Worm (Caenorhabditis elegans): ENCODE results near the gene pes-5.

The pes-5 gene

DNA sequence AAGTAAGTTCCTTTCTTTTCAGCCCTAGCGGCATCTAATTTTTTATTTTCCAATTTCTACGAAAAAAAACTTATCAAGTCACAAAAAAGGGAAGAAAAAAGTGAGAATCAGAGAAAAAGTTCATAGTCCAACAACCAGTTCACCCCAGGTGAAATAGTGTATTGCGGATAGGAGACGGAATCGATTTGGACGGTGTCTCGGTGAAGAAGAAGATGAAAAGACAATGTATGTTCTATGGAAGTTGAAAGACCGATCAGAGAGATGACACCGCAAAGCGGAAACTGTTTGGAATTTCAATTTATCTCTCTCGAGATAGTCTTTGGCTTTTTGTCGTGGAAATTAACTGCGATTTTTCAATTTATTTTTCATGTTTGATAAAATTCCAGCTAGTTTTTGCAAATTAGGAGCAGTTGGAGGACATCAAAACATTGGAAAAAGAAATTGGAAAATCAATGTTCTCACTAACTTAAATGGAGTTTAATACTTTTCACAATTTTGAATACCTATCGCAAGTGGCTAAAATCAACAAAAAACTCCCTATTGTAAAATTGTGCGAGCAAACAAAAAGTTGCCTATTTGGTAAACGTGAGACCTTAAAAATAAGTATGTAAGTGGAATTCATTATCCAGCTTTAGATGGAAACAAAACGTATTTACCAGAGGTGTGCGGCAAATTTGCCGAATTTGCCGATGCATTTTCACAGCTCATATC lies 22.5 kb upstream of the pes-5 start:
- TF ChIP-seq ztf-22 (GFP tag; optimal IDR thresholded peaks at IDR 0.05) (no peak), lin-40 (tag; optimal IDR thresholded peaks at IDR 0.05) (peak; percentile 16)

DNA sequence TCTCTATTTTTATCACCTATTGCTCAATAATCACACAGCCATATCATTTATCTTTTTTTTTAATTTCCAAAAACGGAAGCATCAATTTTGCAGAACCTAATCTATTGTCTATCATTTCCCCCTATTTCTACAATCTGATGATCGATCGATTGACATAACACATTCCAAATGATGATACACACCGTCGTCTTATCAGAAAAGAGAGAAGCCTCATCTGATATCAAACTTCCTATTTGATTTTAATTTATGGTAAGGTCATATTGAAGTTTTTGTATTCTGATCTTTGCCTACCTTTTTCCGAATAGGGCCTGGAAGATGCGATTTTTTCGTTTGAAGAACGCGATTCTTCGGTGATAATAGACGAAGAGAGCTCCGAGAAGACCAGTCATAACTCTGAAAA lies 19.8 kb upstream of the pes-5 start:
- TF ChIP-seq akir-1 (GFP tag; optimal IDR thresholded peaks at IDR 0.05), result no peak
- no peak for TF ChIP-seq xnd-1 (tag; optimal IDR thresholded peaks at IDR 0.05)
- no peak for TF ChIP-seq ztf-3 (GFP tag; optimal IDR thresholded peaks at IDR 0.05)
- no peak for TF ChIP-seq madf-6 (GFP tag; IDR thresholded peaks at IDR 0.05)
- TF ChIP-seq K12H6.12 (tag; optimal IDR thresholded peaks at IDR 0.05), result no peak
- TF ChIP-seq madf-3 (GFP tag; IDR thresholded peaks at IDR 0.05), result no peak
- no peak for TF ChIP-seq ceh-40 (GFP tag; IDR thresholded peaks at IDR 0.05)
- TF ChIP-seq bed-2 (GFP tag; IDR thresholded peaks at IDR 0.05), result no peak

DNA sequence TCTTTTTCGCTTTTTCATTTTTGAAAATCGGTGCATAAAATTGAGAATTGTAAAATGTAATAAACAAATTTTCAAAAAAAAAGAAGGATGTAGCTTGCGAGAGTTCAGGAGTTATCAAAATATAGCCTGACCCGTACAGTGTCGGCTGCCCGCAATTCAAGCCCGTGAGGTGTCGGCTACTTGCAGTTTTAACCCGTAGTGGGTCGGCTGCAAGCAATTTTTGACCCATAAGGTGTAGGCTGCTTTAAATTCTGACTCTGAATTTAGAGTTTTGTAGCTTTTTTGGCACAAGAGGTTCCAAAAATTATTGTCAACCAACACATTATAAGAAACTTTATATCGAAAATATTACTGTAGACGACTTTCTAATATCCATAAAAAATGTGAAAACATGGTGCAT lies 16.1 kb upstream of the pes-5 start:
- TF ChIP-seq F55B11.4 (tag; optimal IDR thresholded peaks at IDR 0.05; ENCODE audit: borderline replicate concordance, insufficient read depth) (no peak), lag-1 (GFP tag; IDR thresholded peaks at IDR 0.05) (no peak), egrh-3 (GFP tag; IDR thresholded peaks at IDR 0.05) (no peak), tbx-9 (tag; optimal IDR thresholded peaks at IDR 0.05; ENCODE audit: borderline replicate concordance) (no peak), F10E7.11 (tag; optimal IDR thresholded peaks at IDR 0.05) (no peak), cebp-1 (GFP tag; IDR thresholded peaks at IDR 0.05) (no peak), cebp-1 (tag; optimal IDR thresholded peaks at IDR 0.05) (no peak), attf-5 (GFP tag; optimal IDR thresholded peaks at IDR 0.05) (no peak), lsl-1 (GFP tag; optimal IDR thresholded peaks at IDR 0.05) (no peak), snpc-4 (GFP tag; optimal IDR thresholded peaks at IDR 0.05) (no peak), snpc-4 (tag; optimal IDR thresholded peaks at IDR 0.05) (peak; percentile 70 to 77 (median 75)), D2030.7 (GFP tag; IDR thresholded peaks at IDR 0.05) (no peak), him-1 (tag; optimal IDR thresholded peaks at IDR 0.05) (no peak), dpl-1 (GFP tag; optimal IDR thresholded peaks at IDR 0.05) (no peak), unc-130 (GFP tag; optimal IDR thresholded peaks at IDR 0.05) (no peak), rcor-1 (GFP tag; IDR thresholded peaks at IDR 0.05) (no peak), hlh-26 (GFP tag; conservative IDR thresholded peaks at IDR 0.05) (no peak), mcd-1 (GFP tag; IDR thresholded peaks at IDR 0.05) (no peak), B0261.1 (tag; optimal IDR thresholded peaks at IDR 0.05) (no peak), F57C9.4 (tag; optimal IDR thresholded peaks at IDR 0.05) (no peak), ama-1 (optimal IDR thresholded peaks at IDR 0.05) (peak; percentile 22), ama-1 (GFP tag; optimal IDR thresholded peaks at IDR 0.05) (no peak), lin-54 (GFP tag; optimal IDR thresholded peaks at IDR 0.05) (no peak), hrde-1 (tag; optimal IDR thresholded peaks at IDR 0.05; ENCODE audit: borderline replicate concordance) (no peak), ets-4 (GFP tag; optimal IDR thresholded peaks at IDR 0.05) (no peak), Y67H2A.10 (GFP tag; conservative IDR thresholded peaks at IDR 0.05) (no peak), Y95B8A.8 (GFP tag; IDR thresholded peaks at IDR 0.05) (0 out of 2 replicates have a peak, but pooled peaks have one; percentile 29), B0035.1 (tag; optimal IDR thresholded peaks at IDR 0.05) (no peak), snpc-1.1 (tag; optimal IDR thresholded peaks at IDR 0.05; ENCODE audit: insufficient read depth) (no peak), pha-4 (tag; optimal IDR thresholded peaks at IDR 0.05) (no peak), bed-1 (GFP tag; IDR thresholded peaks at IDR 0.05) (no peak), repo-1 (tag; optimal IDR thresholded peaks at IDR 0.05) (no peak), sdz-38 (tag; optimal IDR thresholded peaks at IDR 0.05) (no peak), let-607 (tag; optimal IDR thresholded peaks at IDR 0.05) (no peak), ztf-26 (tag; optimal IDR thresholded peaks at IDR 0.05) (no peak), K11D2.4 (GFP tag; IDR thresholded peaks at IDR 0.05) (peak; percentile 32; the same call in 1 of the 2 replicates)

All from whole organism, young adult.